Worm (Caenorhabditis elegans) whole organism, L2 larva: Measurements from ENCODE around the gene egl-13.
A peak's percentile ranks its signal among the peaks of the same experiment; 100 is the strongest.

Experiments used
- C34F6.9 ChIP-seq: fragments of 150-350 bp; optimal IDR thresholded peaks from 2 replicates; lab custom pipeline; 2014; ENCODE audit warnings: missing biosample characterization, missing genetic modification characterization
- F13H6.1 ChIP-seq: sonication (generic microtip); optimal IDR thresholded peaks from 2 replicates; lab custom pipeline; 2016; ENCODE audit warnings: missing genetic modification characterization, missing compliant biosample characterization
- R02D3.7 ChIP-seq: fragments of 150-350 bp; optimal IDR thresholded peaks from 2 replicates; lab custom pipeline; 2014; ENCODE audit warnings: missing biosample characterization, missing genetic modification characterization
- Y55F3AM.14 ChIP-seq: fragments of 200-800 bp; sonication (Bioruptor generic); optimal IDR thresholded peaks from 2 replicates; lab custom pipeline; 2018; ENCODE audit warnings: mild to moderate bottlenecking, missing genetic modification characterization, missing compliant biosample characterization
- ZK546.5 ChIP-seq: sonication (generic microtip); optimal IDR thresholded peaks from 2 replicates; lab custom pipeline; 2017; ENCODE audit warnings: missing biosample characterization, missing genetic modification characterization
- alr-1 ChIP-seq: fragments of 150-350 bp; optimal IDR thresholded peaks from 2 replicates; lab custom pipeline; 2014; ENCODE audit warnings: missing biosample characterization, missing genetic modification characterization
- ama-1 ChIP-seq: fragments of 150-350 bp; optimal IDR thresholded peaks from 2 replicates; lab custom pipeline; 2018; ENCODE audit warnings: inconsistent platforms
- ceh-16 ChIP-seq: fragments of 150-350 bp; optimal IDR thresholded peaks from 2 replicates; lab custom pipeline; 2014; ENCODE audit warnings: missing biosample characterization, missing genetic modification characterization
- ceh-82 ChIP-seq: fragments of 150-350 bp; optimal IDR thresholded peaks from 2 replicates; lab custom pipeline; 2014; ENCODE audit warnings: missing biosample characterization, missing genetic modification characterization
- crh-2 ChIP-seq: sonication (generic microtip); optimal IDR thresholded peaks from 2 replicates; lab custom pipeline; 2017; ENCODE audit warnings: missing biosample characterization, missing genetic modification characterization
- dmd-4 ChIP-seq: sonication (generic microtip); optimal IDR thresholded peaks from 2 replicates; lab custom pipeline; 2017; ENCODE audit warnings: missing biosample characterization, missing genetic modification characterization
- egl-27 ChIP-seq: sonication (generic microtip); optimal IDR thresholded peaks from 3 replicates; lab custom pipeline; 2017; ENCODE audit warnings: missing biosample characterization, missing genetic modification reagents, missing genetic modification characterization
- elt-1 ChIP-seq: fragments of 150-350 bp; optimal IDR thresholded peaks from 2 replicates; lab custom pipeline; 2014; ENCODE audit warnings: missing biosample characterization, missing genetic modification characterization
- elt-3 ChIP-seq: sonication (generic microtip); optimal IDR thresholded peaks from 2 replicates; lab custom pipeline; 2017; ENCODE audit warnings: missing biosample characterization, missing genetic modification characterization
- fos-1 ChIP-seq: fragments of 150-350 bp; optimal IDR thresholded peaks from 2 replicates; lab custom pipeline; 2014; ENCODE audit warnings: missing biosample characterization, missing genetic modification characterization
- gmeb-1 ChIP-seq: fragments of 150-350 bp; optimal IDR thresholded peaks from 2 replicates; lab custom pipeline; 2014; ENCODE audit warnings: missing biosample characterization, missing genetic modification characterization
- lin-11 ChIP-seq: fragments of 150-350 bp; sonication (generic microtip); optimal IDR thresholded peaks from 2 replicates; lab custom pipeline; 2014; ENCODE audit warnings: missing biosample characterization, missing genetic modification characterization, inconsistent platforms, mixed read lengths
- lin-13 ChIP-seq: fragments of 150-350 bp; optimal IDR thresholded peaks from 2 replicates; lab custom pipeline; 2014; ENCODE audit warnings: missing biosample characterization, missing genetic modification reagents, missing genetic modification characterization
- lin-39 ChIP-seq: fragments of 150-350 bp; optimal IDR thresholded peaks from 2 replicates; lab custom pipeline; 2014; ENCODE audit warnings: missing biosample characterization, missing genetic modification reagents, missing genetic modification characterization
- lsy-2 ChIP-seq, 2 experiments: fragments of 150-350 bp in 1 of 2; sonication (generic microtip) in 1 of 2; optimal IDR thresholded peaks; 2 replicates each; lab custom pipeline; 2014 to 2017; ENCODE audit warnings: missing biosample characterization in 2 of 2, missing genetic modification characterization in 2 of 2
- mab-5 ChIP-seq: fragments of 150-350 bp; optimal IDR thresholded peaks from 2 replicates; lab custom pipeline; 2014; ENCODE audit warnings: missing biosample characterization, missing genetic modification characterization
- mbf-1 ChIP-seq: sonication (generic microtip); optimal IDR thresholded peaks from 2 replicates; lab custom pipeline; 2017; ENCODE audit warnings: missing biosample characterization, missing genetic modification characterization
- mdl-1 ChIP-seq, 2 experiments: fragments of 150-350 bp in 1 of 2; sonication (generic microtip) in 1 of 2; optimal IDR thresholded peaks; 2 replicates each; lab custom pipeline; 2017; ENCODE audit warnings: missing biosample characterization in 2 of 2, missing genetic modification characterization in 2 of 2
- nhr-10 ChIP-seq: sonication (generic microtip); optimal IDR thresholded peaks from 2 replicates; lab custom pipeline; 2017; ENCODE audit warnings: missing biosample characterization, missing genetic modification characterization
- nhr-11 ChIP-seq: fragments of 150-350 bp; optimal IDR thresholded peaks from 2 replicates; lab custom pipeline; 2014; ENCODE audit warnings: missing biosample characterization, missing genetic modification characterization
- nhr-12 ChIP-seq: fragments of 150-350 bp; optimal IDR thresholded peaks from 2 replicates; lab custom pipeline; 2014; ENCODE audit warnings: missing biosample characterization, missing genetic modification characterization
- nhr-129 ChIP-seq: fragments of 150-350 bp; optimal IDR thresholded peaks from 2 replicates; lab custom pipeline; 2014; ENCODE audit warnings: missing biosample characterization, missing genetic modification characterization
- nhr-21 ChIP-seq: fragments of 150-350 bp; optimal IDR thresholded peaks from 2 replicates; lab custom pipeline; 2014; ENCODE audit warnings: missing biosample characterization, missing genetic modification characterization
- nhr-23 ChIP-seq: fragments of 150-350 bp; optimal IDR thresholded peaks from 2 replicates; lab custom pipeline; 2014; ENCODE audit warnings: missing biosample characterization, missing genetic modification reagents, missing genetic modification characterization
- nhr-237 ChIP-seq: fragments of 150-350 bp; optimal IDR thresholded peaks from 2 replicates; lab custom pipeline; 2014; ENCODE audit warnings: missing biosample characterization, missing genetic modification characterization
- nhr-25 ChIP-seq: fragments of 150-350 bp; sonication (generic microtip); optimal IDR thresholded peaks from 3 replicates; lab custom pipeline; 2014; ENCODE audit warnings: missing biosample characterization, missing genetic modification characterization
- nhr-6 ChIP-seq: fragments of 150-350 bp; optimal IDR thresholded peaks from 2 replicates; lab custom pipeline; 2014; ENCODE audit warnings: missing biosample characterization, missing genetic modification characterization
- nhr-77 ChIP-seq: fragments of 150-350 bp; optimal IDR thresholded peaks from 2 replicates; lab custom pipeline; 2014; ENCODE audit warnings: missing biosample characterization, missing genetic modification characterization
- peb-1 ChIP-seq: fragments of 150-350 bp; optimal IDR thresholded peaks from 2 replicates; lab custom pipeline; 2014; ENCODE audit warnings: missing biosample characterization, missing genetic modification characterization
- sem-4 ChIP-seq: fragments of 150-350 bp; optimal IDR thresholded peaks from 2 replicates; lab custom pipeline; 2014; ENCODE audit warnings: missing biosample characterization, missing genetic modification reagents, missing genetic modification characterization
- skn-1 ChIP-seq: sonication (generic microtip); optimal IDR thresholded peaks from 2 replicates; lab custom pipeline; 2017; ENCODE audit warnings: missing biosample characterization, missing genetic modification characterization
- sma-3 ChIP-seq: sonication (generic microtip); optimal IDR thresholded peaks from 2 replicates; lab custom pipeline; 2016; ENCODE audit warnings: missing genetic modification reagents, missing genetic modification characterization, missing compliant biosample characterization
- sma-9 ChIP-seq, 2 experiments: fragments of 150-350 bp in 1 of 2; sonication (generic microtip) in 1 of 2; optimal IDR thresholded peaks; 2 replicates each; lab custom pipeline; 2014 to 2016; ENCODE audit warnings: missing genetic modification characterization in 2 of 2, mild to moderate bottlenecking in 1 of 2, missing biosample characterization in 1 of 2, missing compliant biosample characterization in 1 of 2, missing genetic modification reagents in 1 of 2, moderate library complexity in 1 of 2
- snpc-4 ChIP-seq: fragments of 150-350 bp; optimal IDR thresholded peaks from 2 replicates; lab custom pipeline; 2014; ENCODE audit warnings: missing biosample characterization, missing genetic modification characterization
- unc-39 ChIP-seq: fragments of 150-350 bp; optimal IDR thresholded peaks from 2 replicates; lab custom pipeline; 2014; ENCODE audit warnings: missing biosample characterization, missing genetic modification characterization
- unc-55 ChIP-seq: fragments of 150-350 bp; sonication (generic microtip); optimal IDR thresholded peaks from 3 replicates; lab custom pipeline; 2014; ENCODE audit warnings: missing biosample characterization, missing genetic modification reagents, missing genetic modification characterization
- unc-62 ChIP-seq: fragments of 150-350 bp; optimal IDR thresholded peaks from 2 replicates; lab custom pipeline; 2014; ENCODE audit warnings: missing biosample characterization, missing genetic modification reagents, missing genetic modification characterization
- zag-1 ChIP-seq: fragments of 150-350 bp; optimal IDR thresholded peaks from 2 replicates; lab custom pipeline; 2014; ENCODE audit warnings: missing biosample characterization, missing genetic modification characterization
- ztf-1 ChIP-seq: fragments of 200-800 bp; sonication (Bioruptor generic); conservative IDR thresholded peaks from 2 replicates; pipeline ENCODE4 v1.3.6; 2022; ENCODE audit warnings: missing genetic modification characterization, missing compliant biosample characterization
- ztf-11 ChIP-seq: sonication (generic microtip); optimal IDR thresholded peaks from 2 replicates; lab custom pipeline; 2017; ENCODE audit warnings: missing biosample characterization, missing genetic modification characterization
- ztf-4 ChIP-seq: fragments of 150-350 bp; optimal IDR thresholded peaks from 2 replicates; lab custom pipeline; 2014; ENCODE audit warnings: missing biosample characterization, missing genetic modification characterization

The egl-13 gene

ce11 chrX:5670829-5671228 is 7.2 kb downstream of the egl-13 start:
- peak; percentile 15 for TF ChIP-seq sma-9 (GFP tag; optimal IDR thresholded peaks at IDR 0.05; lab: Kevin White, UChicago)
- no peak for TF ChIP-seq sma-9 (tag; optimal IDR thresholded peaks at IDR 0.05; lab: Kevin White, UChicago)
- TF ChIP-seq ceh-82 (tag; lab: Kevin White, UChicago) = no peak
- TF ChIP-seq ztf-4 = no peak
- TF ChIP-seq nhr-23 (tag; lab: Kevin White, UChicago) = no peak
- TF ChIP-seq ceh-16 (tag; lab: Kevin White, UChicago) = no peak
- peak; percentile 69 for TF ChIP-seq fos-1 (tag; lab: Kevin White, UChicago)
- TF ChIP-seq nhr-25 (tag; lab: Kevin White, UChicago) = no peak

DNA sequence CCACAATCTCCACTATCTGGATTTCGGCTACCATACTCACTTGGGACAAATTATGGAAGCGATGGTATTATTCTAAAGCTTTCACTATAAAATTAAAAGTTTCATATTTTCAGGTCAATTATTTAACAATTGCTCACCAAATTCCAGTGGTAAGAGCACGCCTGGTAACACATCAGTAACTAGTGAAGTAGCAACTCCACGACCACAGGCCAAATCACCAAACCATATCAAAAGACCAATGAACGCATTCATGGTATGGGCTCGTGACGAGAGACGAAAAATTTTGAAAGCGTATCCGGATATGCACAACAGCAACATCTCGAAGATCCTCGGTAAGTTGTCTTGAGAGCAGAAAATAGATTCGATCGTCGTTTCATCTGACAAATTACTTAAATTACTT is 9.0 kb downstream of the egl-13 start:
- TF ChIP-seq snpc-4 (tag; lab: Kevin White, UChicago) = no peak

ce11 chrX:5680125-5680524 is 16.5 kb downstream of the egl-13 start, which contains the start of gene set-19:
TSS of gene set-19 (minus strand) at chrX:5680225.
- no peak for TF ChIP-seq peb-1 (tag; lab: Kevin White, UChicago)
- TF ChIP-seq lin-11 (tag; lab: Kevin White, UChicago) = no peak
- TF ChIP-seq ztf-11 (tag; lab: Kevin White, UChicago) = no peak
- TF ChIP-seq nhr-21 (tag; lab: Kevin White, UChicago) = no peak
- no peak for TF ChIP-seq lin-39 (tag; lab: Kevin White, UChicago)
- no peak for TF ChIP-seq egl-27 (tag; lab: Kevin White, UChicago)
- TF ChIP-seq unc-62 (GFP tag; lab: Kevin White, UChicago) = no peak
- TF ChIP-seq F13H6.1 = no peak
- TF ChIP-seq, all 48 proteins: peak for 0

DNA sequence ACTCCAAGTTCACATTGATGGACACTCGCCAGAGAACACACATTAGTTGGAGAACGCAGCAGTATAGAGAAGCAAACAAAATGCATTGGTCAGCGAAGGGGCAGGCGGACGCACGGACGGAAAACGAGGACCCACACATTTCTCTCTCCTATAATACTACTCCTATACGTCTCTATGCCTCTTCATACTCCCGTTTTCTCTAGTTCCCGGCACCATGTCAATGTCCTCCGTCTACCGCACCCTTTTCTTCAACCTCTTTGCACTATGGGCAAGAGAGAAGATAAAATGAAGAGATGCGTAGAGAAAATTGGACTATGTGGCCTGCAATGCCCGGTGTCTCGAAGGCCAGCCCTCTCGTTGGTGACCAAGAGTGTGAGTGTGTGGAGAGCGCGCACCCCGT is 22.4 kb downstream of the egl-13 start, which contains the start of gene set-20:
TSS of gene set-20 (minus strand) at position 94 of the 400 bp plus-strand sequence.
- TF ChIP-seq egl-27 (tag; lab: Kevin White, UChicago) = peak; percentile 76
- TF ChIP-seq ceh-82 (tag; lab: Kevin White, UChicago) = no peak
- peak; percentile 34 for TF ChIP-seq lin-11 (tag; lab: Kevin White, UChicago)
- TF ChIP-seq elt-3 (tag; lab: Kevin White, UChicago) = no peak
- peak; percentile 46 to 52 for TF ChIP-seq mdl-1 (tag; optimal IDR thresholded peaks at IDR 0.05; lab: Kevin White, UChicago)
- TF ChIP-seq unc-62 (GFP tag; lab: Kevin White, UChicago) = no peak
- TF ChIP-seq R02D3.7 = no peak
- no peak for TF ChIP-seq nhr-25 (tag; lab: Kevin White, UChicago)
- peak; percentile 33 for TF ChIP-seq nhr-6 (tag; lab: Kevin White, UChicago)
- TF ChIP-seq nhr-23 (tag; lab: Kevin White, UChicago) = no peak
- TF ChIP-seq nhr-21 (tag; lab: Kevin White, UChicago) = peak; percentile 66
- TF ChIP-seq alr-1 (tag; lab: Kevin White, UChicago) = no peak
- no peak for TF ChIP-seq ceh-16 (tag; lab: Kevin White, UChicago)
- no peak for TF ChIP-seq ztf-11 (tag; lab: Kevin White, UChicago)
- no peak for TF ChIP-seq nhr-77 (tag; lab: Kevin White, UChicago)
- no peak for TF ChIP-seq dmd-4 (tag; lab: Kevin White, UChicago)
- peak; percentile 57 for TF ChIP-seq sma-3 (GFP tag; lab: Kevin White, UChicago)
- TF ChIP-seq fos-1 (tag; lab: Kevin White, UChicago) = peak; percentile 79
- TF ChIP-seq zag-1 (tag; lab: Kevin White, UChicago) = peak; percentile 64
- TF ChIP-seq lin-39 (tag; lab: Kevin White, UChicago) = no peak
- TF ChIP-seq peb-1 (tag; lab: Kevin White, UChicago) = peak; percentile 57
- no peak for TF ChIP-seq ztf-4
- TF ChIP-seq sem-4 (tag; lab: Kevin White, UChicago) = peak; percentile 16
- TF ChIP-seq lin-13 = no peak
- no peak for TF ChIP-seq nhr-10 (tag; lab: Kevin White, UChicago)
- TF ChIP-seq skn-1 = no peak
- peak; percentile 47 for TF ChIP-seq crh-2 (tag; lab: Kevin White, UChicago)
- peak; percentile 59 for TF ChIP-seq mab-5 (tag; lab: Kevin White, UChicago)
- no peak for TF ChIP-seq ztf-1
- no peak for TF ChIP-seq nhr-237 (tag; lab: Kevin White, UChicago)
- no peak for TF ChIP-seq sma-9 (GFP tag; optimal IDR thresholded peaks at IDR 0.05; lab: Kevin White, UChicago)
- no peak for TF ChIP-seq sma-9 (tag; optimal IDR thresholded peaks at IDR 0.05; lab: Kevin White, UChicago)
- TF ChIP-seq elt-1 (tag; lab: Kevin White, UChicago) = no peak
- TF ChIP-seq gmeb-1 (tag; lab: Kevin White, UChicago) = no peak
- no peak for TF ChIP-seq mbf-1 (tag; lab: Kevin White, UChicago)
- TF ChIP-seq unc-55 (GFP tag; lab: Kevin White, UChicago) = no peak
- no peak for TF ChIP-seq ama-1 (lab: Kevin White, UChicago)
- TF ChIP-seq lsy-2 (tag; optimal IDR thresholded peaks at IDR 0.05; lab: Kevin White, UChicago) = peak in 1 of 2 experiments; percentile 7
- no peak for TF ChIP-seq unc-39 (tag; lab: Kevin White, UChicago)
- no peak for TF ChIP-seq ZK546.5 (tag; lab: Kevin White, UChicago)
- no peak for TF ChIP-seq Y55F3AM.14 (GFP tag; lab: Kevin White, UChicago)
- TF ChIP-seq nhr-12 (tag; lab: Kevin White, UChicago) = no peak
- TF ChIP-seq C34F6.9 (tag; lab: Kevin White, UChicago) = peak; percentile 66
- TF ChIP-seq nhr-129 (tag; lab: Kevin White, UChicago) = peak; percentile 81
- no peak for TF ChIP-seq nhr-11 (tag; lab: Kevin White, UChicago)
